Fruit fly (Drosophila melanogaster) whole organism, embryonic: ENCODE measurements around the gene ath.

Experiments
- Atf-2 ChIP-seq: fragments of 200-800 bp; sonication (Bioruptor generic); optimal IDR thresholded peaks from 2 replicates; lab custom pipeline; 2016; ENCODE audit warnings: missing biosample characterization, missing genetic modification characterization
- CG11085 ChIP-seq: fragments of 200-800 bp; sonication (Bioruptor generic); IDR thresholded peaks from 2 replicates; pipeline ENCODE4 v1.3.6; 2022; ENCODE audit warnings: missing biosample characterization, missing genetic modification characterization
- CG11398 ChIP-seq: fragments of 200-800 bp; sonication (Bioruptor generic); optimal IDR thresholded peaks from 2 replicates; lab custom pipeline; 2016; ENCODE audit warnings: missing biosample characterization, missing genetic modification characterization
- CG13296 ChIP-seq: fragments of 200-800 bp; sonication (Bioruptor generic); optimal IDR thresholded peaks from 3 replicates; lab custom pipeline; 2018; ENCODE audit warnings: missing biosample characterization, mild to moderate bottlenecking, missing genetic modification characterization
- CG14667 ChIP-seq: fragments of 200-800 bp; sonication (Bioruptor generic); IDR thresholded peaks from 2 replicates; pipeline ENCODE4 v1.3.6; 2022; ENCODE audit warnings: missing biosample characterization, missing genetic modification characterization
- CG15073 ChIP-seq: fragments of 200-800 bp; sonication (Bioruptor generic); optimal IDR thresholded peaks from 2 replicates; lab custom pipeline; 2016; ENCODE audit warnings: missing biosample characterization, missing genetic modification characterization
- CG15601 ChIP-seq: fragments of 200-800 bp; sonication (Bioruptor generic); optimal IDR thresholded peaks from 3 replicates; lab custom pipeline; 2019; ENCODE audit warnings: missing biosample characterization, mild to moderate bottlenecking, missing genetic modification characterization, moderate library complexity
- CG31365 ChIP-seq: fragments of 200-800 bp; sonication (Bioruptor generic); optimal IDR thresholded peaks from 2 replicates; lab custom pipeline; 2018; ENCODE audit warnings: missing biosample characterization, mild to moderate bottlenecking, missing genetic modification characterization
- CG34224 ChIP-seq: fragments of 200-800 bp; sonication (Bioruptor generic); IDR thresholded peaks from 3 replicates; pipeline ENCODE4 v1.3.6; 2022; ENCODE audit warnings: missing biosample characterization, missing genetic modification characterization; ENCODE audit not compliant: partially characterized antibody
- CG4328 ChIP-seq: fragments of 200-800 bp; sonication (Bioruptor generic); optimal IDR thresholded peaks from 3 replicates; lab custom pipeline; 2017; ENCODE audit warnings: missing biosample characterization, missing genetic modification reagents, missing genetic modification characterization
- CG4820 ChIP-seq: fragments of 200-800 bp; sonication (Bioruptor generic); optimal IDR thresholded peaks from 3 replicates; lab custom pipeline; 2016; ENCODE audit warnings: missing biosample characterization, missing genetic modification characterization
- CG6272 ChIP-seq: fragments of 200-800 bp; sonication (Bioruptor generic); IDR thresholded peaks from 2 replicates; pipeline ENCODE4 v1.3.6; 2022; ENCODE audit warnings: missing biosample characterization, missing genetic modification characterization
- CG6689 ChIP-seq: fragments of 200-800 bp; sonication (Bioruptor generic); IDR thresholded peaks from 2 replicates; pipeline ENCODE4 v1.3.6; 2022; ENCODE audit warnings: missing biosample characterization, missing genetic modification characterization
- CG6791 ChIP-seq: fragments of 200-800 bp; sonication (Bioruptor generic); IDR thresholded peaks from 3 replicates; pipeline ENCODE4 v1.3.6; 2022; ENCODE audit warnings: missing biosample characterization, missing genetic modification characterization; ENCODE audit not compliant: partially characterized antibody
- CG7963 ChIP-seq: fragments of 200-800 bp; sonication (Bioruptor generic); IDR thresholded peaks from 3 replicates; pipeline ENCODE4 v1.3.6; 2022; ENCODE audit warnings: missing biosample characterization, missing genetic modification characterization; ENCODE audit not compliant: partially characterized antibody
- CG8281 ChIP-seq: fragments of 200-800 bp; sonication (Bioruptor generic); optimal IDR thresholded peaks from 2 replicates; lab custom pipeline; 2018; ENCODE audit warnings: missing biosample characterization, mild to moderate bottlenecking, missing genetic modification characterization, moderate library complexity
- Camta ChIP-seq: fragments of 200-800 bp; sonication (Bioruptor generic); optimal IDR thresholded peaks from 2 replicates; lab custom pipeline; 2016; ENCODE audit warnings: missing biosample characterization, missing genetic modification characterization
- D ChIP-seq, 2 experiments: fragments of 200-800 bp in 1 of 2; fragments of >200 bp in 1 of 2; sonication (Bioruptor generic) in 1 of 2; optimal IDR thresholded peaks; 2 replicates in 1 of 2; 3 replicates in 1 of 2; lab custom pipeline; 2017; ENCODE audit warnings: mild to moderate bottlenecking in 1 of 2, missing biosample characterization in 1 of 2, missing genetic modification characterization in 1 of 2, missing genetic modification reagents in 1 of 2
- Dp ChIP-seq: fragments of 200-800 bp; sonication (Bioruptor generic); optimal IDR thresholded peaks from 2 replicates; lab custom pipeline; 2018; ENCODE audit warnings: missing biosample characterization, mild to moderate bottlenecking, missing genetic modification characterization, moderate library complexity
- ERR ChIP-seq: fragments of 200-800 bp; sonication (Bioruptor generic); optimal IDR thresholded peaks from 2 replicates; lab custom pipeline; 2016; ENCODE audit warnings: missing biosample characterization, missing genetic modification characterization
- Elba2 ChIP-seq: fragments of 200-800 bp; sonication (Bioruptor generic); optimal IDR thresholded peaks from 3 replicates; lab custom pipeline; 2016; ENCODE audit warnings: missing biosample characterization, missing genetic modification characterization
- Hr78 ChIP-seq, 2 experiments: fragments of 200-800 bp in 1 of 2; fragments of >200 bp in 1 of 2; sonication (Bioruptor generic) in 1 of 2; optimal IDR thresholded peaks; 2 replicates each; lab custom pipeline; 2017 to 2019; ENCODE audit warnings: missing biosample characterization in 2 of 2, missing genetic modification characterization in 2 of 2, mild to moderate bottlenecking in 1 of 2, moderate library complexity in 1 of 2
- Lim3 ChIP-seq: fragments of 200-800 bp; sonication (Bioruptor generic); IDR thresholded peaks from 2 replicates; pipeline ENCODE4 v1.3.6; 2022; ENCODE audit warnings: missing biosample characterization, missing genetic modification characterization
- NFAT ChIP-seq: fragments of 200-800 bp; sonication (Bioruptor generic); IDR thresholded peaks from 2 replicates; pipeline ENCODE4 v1.3.6; 2022; ENCODE audit warnings: missing biosample characterization, missing genetic modification characterization
- Oli ChIP-seq: fragments of 200-800 bp; sonication (Bioruptor generic); optimal IDR thresholded peaks from 2 replicates; lab custom pipeline; 2018; ENCODE audit warnings: missing biosample characterization, mild to moderate bottlenecking, missing genetic modification characterization, moderate library complexity
- Ptx1 ChIP-seq: fragments of 200-800 bp; sonication (Bioruptor generic); IDR thresholded peaks from 2 replicates; pipeline ENCODE4 v1.3.6; 2022; ENCODE audit warnings: missing biosample characterization, missing genetic modification characterization
- Usf ChIP-seq: fragments of 200-800 bp; sonication (Bioruptor generic); optimal IDR thresholded peaks from 2 replicates; lab custom pipeline; 2017; ENCODE audit warnings: missing genotype, missing biosample characterization, missing genetic modification characterization
- Xrp1 ChIP-seq: fragments of 200-800 bp; sonication (Bioruptor generic); IDR thresholded peaks from 2 replicates; pipeline ENCODE4 v1.3.6; 2022; ENCODE audit warnings: missing biosample characterization, missing genetic modification characterization
- ac ChIP-seq: fragments of 200-800 bp; sonication (Bioruptor generic); optimal IDR thresholded peaks from 3 replicates; lab custom pipeline; 2017; ENCODE audit warnings: missing biosample characterization, mild to moderate bottlenecking, missing genetic modification characterization
- al ChIP-seq: fragments of 200-800 bp; sonication (Bioruptor generic); IDR thresholded peaks from 2 replicates; pipeline ENCODE4 v1.3.6; 2022; ENCODE audit warnings: missing biosample characterization, missing genetic modification characterization
- cad ChIP-seq: fragments of >200 bp; optimal IDR thresholded peaks from 2 replicates; lab custom pipeline; 2017; ENCODE audit warnings: missing biosample characterization, missing genetic modification characterization
- chm ChIP-seq: fragments of 200-800 bp; sonication (Bioruptor generic); IDR thresholded peaks from 2 replicates; pipeline ENCODE4 v1.3.6; 2022; ENCODE audit warnings: missing biosample characterization, missing genetic modification characterization
- ewg ChIP-seq: fragments of 200-800 bp; sonication (Bioruptor generic); optimal IDR thresholded peaks from 3 replicates; lab custom pipeline; 2017; ENCODE audit warnings: mild to moderate bottlenecking, missing biosample characterization, missing genetic modification reagents, missing genetic modification characterization
- grau ChIP-seq: fragments of 200-800 bp; optimal IDR thresholded peaks from 3 replicates; lab custom pipeline; 2019; ENCODE audit warnings: missing biosample characterization, mild to moderate bottlenecking, missing genetic modification characterization, moderate library complexity
- gsb-n ChIP-seq: fragments of 200-800 bp; sonication (Bioruptor generic); optimal IDR thresholded peaks from 3 replicates; lab custom pipeline; 2018; ENCODE audit warnings: missing biosample characterization, mild to moderate bottlenecking, missing genetic modification characterization
- pan ChIP-seq, 4 experiments: fragments of >200 bp in 3 of 4; fragments of 200-800 bp in 1 of 4; sonication (Bioruptor generic) in 1 of 4; optimal IDR thresholded peaks in 3 of 4; IDR thresholded peaks in 1 of 4; 2 replicates each; pipeline versions ENCODE4 v1.3.6 to Lab custom; 2017 to 2022; ENCODE audit warnings: missing biosample characterization in 2 of 4, missing genetic modification characterization in 2 of 4, mixed read lengths in 1 of 4
- pita ChIP-seq: fragments of 200-800 bp; sonication (Bioruptor generic); optimal IDR thresholded peaks from 2 replicates; lab custom pipeline; 2017; ENCODE audit warnings: missing biosample characterization, mild to moderate bottlenecking, missing genetic modification characterization
- ranshi ChIP-seq: fragments of 200-800 bp; sonication (Bioruptor generic); IDR thresholded peaks from 2 replicates; pipeline ENCODE4 v1.3.6; 2022; ENCODE audit warnings: missing biosample characterization, missing genetic modification characterization
- rib ChIP-seq: fragments of 200-800 bp; sonication (Bioruptor generic); IDR thresholded peaks from 2 replicates; pipeline ENCODE4 v1.3.6; 2022; ENCODE audit warnings: missing biosample characterization, missing genetic modification characterization
- ro ChIP-seq: fragments of 200-800 bp; sonication (Bioruptor generic); IDR thresholded peaks from 2 replicates; pipeline ENCODE4 v1.3.6; 2022; ENCODE audit warnings: missing biosample characterization, missing genetic modification characterization
- run ChIP-seq: fragments of 200-800 bp; sonication (Bioruptor generic); optimal IDR thresholded peaks from 3 replicates; lab custom pipeline; 2018; ENCODE audit warnings: missing biosample characterization, mild to moderate bottlenecking, missing genetic modification characterization
- sens ChIP-seq: fragments of 200-800 bp; sonication (Bioruptor generic); peaks from one replicate; lab custom pipeline; 2016; ENCODE audit warnings: missing biosample characterization, missing genetic modification characterization
- sisA ChIP-seq: fragments of 200-800 bp; sonication (Bioruptor generic); IDR thresholded peaks from 2 replicates; pipeline ENCODE4 v1.3.6; 2022; ENCODE audit warnings: missing biosample characterization, missing genetic modification characterization
- sna ChIP-seq: fragments of 200-800 bp; sonication (Bioruptor generic); IDR thresholded peaks from 2 replicates; pipeline ENCODE4 v1.3.6; 2022; ENCODE audit warnings: missing biosample characterization, missing genetic modification characterization; ENCODE audit not compliant: partially characterized antibody
- ssp ChIP-seq: fragments of 200-800 bp; sonication (Bioruptor generic); IDR thresholded peaks from 2 replicates; pipeline ENCODE4 v1.3.6; 2022; ENCODE audit warnings: missing biosample characterization, missing genetic modification characterization
- tna ChIP-seq: fragments of 200-800 bp; sonication (Bioruptor generic); IDR thresholded peaks from 2 replicates; pipeline ENCODE4 v1.3.6; 2022; ENCODE audit warnings: missing biosample characterization, missing genetic modification characterization; ENCODE audit not compliant: partially characterized antibody
- tup ChIP-seq: fragments of 200-800 bp; sonication (Bioruptor generic); optimal IDR thresholded peaks from 2 replicates; lab custom pipeline; 2016; ENCODE audit warnings: missing biosample characterization, mild to moderate bottlenecking, missing genetic modification characterization, moderate library complexity
- unpg ChIP-seq: fragments of 200-800 bp; sonication (Bioruptor generic); optimal IDR thresholded peaks from 3 replicates; lab custom pipeline; 2018; ENCODE audit warnings: missing biosample characterization, mild to moderate bottlenecking, missing genetic modification characterization, moderate library complexity
- vnd ChIP-seq: fragments of 200-800 bp; sonication (Bioruptor generic); IDR thresholded peaks from 3 replicates; pipeline ENCODE4 v1.3.6; 2022; ENCODE audit warnings: missing biosample characterization, missing genetic modification characterization; ENCODE audit not compliant: partially characterized antibody
- yki ChIP-seq: fragments of >200 bp; optimal IDR thresholded peaks from 3 replicates; lab custom pipeline; 2018

The ath gene

dm6 chr2L:10200847-10201246, 10.1 kb upstream of the ath start, which contains the start of the genes Ripalpha and RpL7 (continued):
- TF ChIP-seq Hr78 (GFP tag; optimal IDR thresholded peaks at IDR 0.05; lab: Kevin White, UChicago) = no peak
- peak; percentile 95 for TF ChIP-seq CG6791 (GFP tag; lab: Robert Waterston, UW)
- peak; percentile 80 for TF ChIP-seq Elba2 (GFP tag; lab: Kevin White, UChicago)
- peak; percentile 94 for TF ChIP-seq CG4820 (GFP tag; lab: Kevin White, UChicago)
- TF ChIP-seq CG7963 (GFP tag; lab: Robert Waterston, UW) = peak; percentile 88
- TF ChIP-seq CG13296 = peak; percentile 97
- peak; percentile 98 for TF ChIP-seq ewg (GFP tag; lab: Kevin White, UChicago)
- TF ChIP-seq Xrp1 (GFP tag; lab: Robert Waterston, UW) = peak; percentile 81
- peak; percentile 100 for TF ChIP-seq sens (GFP tag; lab: Kevin White, UChicago)
- TF ChIP-seq CG8281 (tag; lab: Kevin White, UChicago) = peak; percentile 82
- peak; percentile 84 for TF ChIP-seq CG34224 (GFP tag; lab: Robert Waterston, UW)
- TF ChIP-seq gsb-n (tag; lab: Kevin White, UChicago) = peak; percentile 96
- no peak for TF ChIP-seq yki (lab: Kevin White, UChicago)
- no peak; the same call in 1 of the 2 replicates for TF ChIP-seq Lim3
- TF ChIP-seq Ptx1 = peak; percentile 95
- TF ChIP-seq ro (GFP tag; lab: Robert Waterston, UW) = peak; percentile 88
- peak; percentile 94 for TF ChIP-seq CG6272 (GFP tag; lab: Robert Waterston, UW)
- no peak for TF ChIP-seq cad (GFP tag; lab: Kevin White, UChicago)
- TF ChIP-seq CG15073 (GFP tag; lab: Kevin White, UChicago) = peak; percentile 66
- TF ChIP-seq CG31365 (tag; lab: Kevin White, UChicago) = peak; percentile 89
- TF ChIP-seq ranshi (GFP tag; lab: Robert Waterston, UW) = peak; percentile 97
- TF ChIP-seq CG4328 (GFP tag; lab: Kevin White, UChicago) = peak; percentile 99
- TF ChIP-seq tna (GFP tag; lab: Robert Waterston, UW) = peak; percentile 92
- TF ChIP-seq Dp (GFP tag; lab: Kevin White, UChicago) = peak; percentile 78
- TF ChIP-seq Usf = peak; percentile 97
- peak; percentile 99 for TF ChIP-seq NFAT (GFP tag; lab: Robert Waterston, UW)
- peak; percentile 98 for TF ChIP-seq CG11398 (GFP tag; lab: Kevin White, UChicago)
- peak; percentile 88 for TF ChIP-seq sisA (GFP tag; lab: Robert Waterston, UW)
- TF ChIP-seq ssp = peak; percentile 88
- TF ChIP-seq rib (GFP tag; lab: Robert Waterston, UW) = peak; percentile 98
- peak; percentile 96 for TF ChIP-seq ac (GFP tag; lab: Kevin White, UChicago)
- TF ChIP-seq Oli = peak; percentile 89
- peak; percentile 88 for TF ChIP-seq grau (tag; lab: Kevin White, UChicago)
- peak; percentile 88 for TF ChIP-seq vnd
- peak; percentile 95 for TF ChIP-seq Atf-2
- no peak for TF ChIP-seq run
- TF ChIP-seq D (optimal IDR thresholded peaks at IDR 0.05; lab: Kevin White, UChicago) = no peak
- peak; percentile 93 for TF ChIP-seq D (GFP tag; optimal IDR thresholded peaks at IDR 0.05; lab: Kevin White, UChicago)
- peak; percentile 99 for TF ChIP-seq chm (GFP tag; lab: Robert Waterston, UW)
- peak; percentile 88 for TF ChIP-seq CG14667 (GFP tag; lab: Robert Waterston, UW)
- peak; percentile 95 for TF ChIP-seq unpg (GFP tag; lab: Kevin White, UChicago)
- TF ChIP-seq pita (GFP tag; lab: Kevin White, UChicago) = no peak
- peak; percentile 88 for TF ChIP-seq CG6689 (GFP tag; lab: Robert Waterston, UW)
- TF ChIP-seq sna (GFP tag; lab: Robert Waterston, UW) = peak; percentile 75
- TF ChIP-seq al = peak; percentile 94
- peak; percentile 97 for TF ChIP-seq tup (GFP tag; lab: Kevin White, UChicago)
- peak; percentile 97 for TF ChIP-seq ERR (GFP tag; lab: Kevin White, UChicago)
- no peak for TF ChIP-seq pan (optimal IDR thresholded peaks at IDR 0.05; lab: Kevin White, UChicago)
- peak in 1 of 2 experiments; percentile 96 for TF ChIP-seq pan (GFP tag; optimal IDR thresholded peaks at IDR 0.05 in 1 of 2, IDR thresholded peaks at IDR 0.05 in 1 of 2)
- peak; percentile 96 for TF ChIP-seq Camta
- TF ChIP-seq CG15601 (tag; lab: Kevin White, UChicago) = peak; percentile 95
- TF ChIP-seq CG11085 (GFP tag; lab: Robert Waterston, UW) = peak; percentile 98
